Fruit fly (Drosophila melanogaster) S2 (cell line): Measurements from ENCODE around the gene DCP2.

Experiments
- CG8478 ChIP-seq: fragments of >200 bp; optimal IDR thresholded peaks from 2 replicates; lab custom pipeline; 2018
- CTCF ChIP-seq, 2 experiments: fragments of >200 bp; optimal IDR thresholded peaks; 2 replicates each; lab custom pipeline; 2018

DCP2 gene

dm6 chr3L:15772239-15772638 lies 54.0 kb downstream of the DCP2 start:
- TF ChIP-seq CG8478 (lab: Kevin White, UChicago) = no peak
- TF ChIP-seq CTCF (optimal IDR thresholded peaks at IDR 0.05; lab: Kevin White, UChicago) = no peak

dm6 chr3L:15771565-15771964 lies 54.7 kb downstream of the DCP2 start:
- no peak for TF ChIP-seq CG8478 (lab: Kevin White, UChicago)
- TF ChIP-seq CTCF (optimal IDR thresholded peaks at IDR 0.05; lab: Kevin White, UChicago) = no peak

- no peak for TF ChIP-seq CTCF (optimal IDR thresholded peaks at IDR 0.05; lab: Kevin White, UChicago)
- no peak for TF ChIP-seq CG8478 (lab: Kevin White, UChicago)
Measured at dm6 chr3L:15768947-15769389, 57.3 kb downstream of the DCP2 start.
